Worm (Caenorhabditis elegans): ENCODE measurements around the gene nlp-46.

ce11 chrV:12552671-12553212 lies 46.7 kb upstream of the nlp-46 start, which contains the start of gene F45D3.4:
- TF ChIP-seq W03F9.2 (tag; optimal IDR thresholded peaks at IDR 0.05) (no peak), him-1 (tag; optimal IDR thresholded peaks at IDR 0.05) (no peak), dao-5 (tag; optimal IDR thresholded peaks at IDR 0.05) (no peak)

Measured in whole organism, L4/young adult.